Worm (Caenorhabditis elegans) whole organism, mixed stage, embryonic: ENCODE results near the gene F10D7.5.

ENCODE experiments used
- M03D4.4 ChIP-seq: sonication (generic microtip); optimal IDR thresholded peaks from 2 replicates; lab custom pipeline; 2017; ENCODE audit warnings: mild to moderate bottlenecking, missing genetic modification characterization, missing compliant biosample characterization
- bed-3 ChIP-seq: fragments of 200-800 bp; sonication (Bioruptor generic); optimal IDR thresholded peaks from 3 replicates; lab custom pipeline; 2018; ENCODE audit warnings: mild to moderate bottlenecking, missing genetic modification characterization, moderate library complexity, missing compliant biosample characterization
- blmp-1 ChIP-seq: fragments of 150-350 bp; optimal IDR thresholded peaks from 2 replicates; lab custom pipeline; 2014; ENCODE audit warnings: missing biosample characterization, missing genetic modification characterization
- ceh-39 ChIP-seq: fragments of 150-350 bp; optimal IDR thresholded peaks from 2 replicates; lab custom pipeline; 2014; ENCODE audit warnings: missing biosample characterization, missing genetic modification characterization
- ceh-43 ChIP-seq: fragments of 200-800 bp; sonication (Bioruptor generic); optimal IDR thresholded peaks from 2 replicates; lab custom pipeline; 2018; ENCODE audit warnings: mild to moderate bottlenecking, missing genetic modification characterization, moderate library complexity, missing compliant biosample characterization
- ceh-83 ChIP-seq: fragments of 200-800 bp; sonication (Bioruptor generic); optimal IDR thresholded peaks from 2 replicates; lab custom pipeline; 2018; ENCODE audit warnings: mild to moderate bottlenecking, missing genetic modification characterization, missing compliant biosample characterization
- ces-1 ChIP-seq: fragments of 150-350 bp; optimal IDR thresholded peaks from 2 replicates; lab custom pipeline; 2014; ENCODE audit warnings: missing biosample characterization, missing genetic modification reagents, missing genetic modification characterization
- cnd-1 ChIP-seq: fragments of 200-800 bp; sonication (Bioruptor generic); optimal IDR thresholded peaks from 2 replicates; lab custom pipeline; 2018; ENCODE audit warnings: mild to moderate bottlenecking, missing genetic modification characterization, missing compliant biosample characterization
- drap-1 ChIP-seq: fragments of 200-800 bp; sonication (Bioruptor generic); optimal IDR thresholded peaks from 3 replicates; lab custom pipeline; 2018; ENCODE audit warnings: mild to moderate bottlenecking, missing genetic modification characterization, missing compliant biosample characterization
- elt-3 ChIP-seq: fragments of 150-350 bp; optimal IDR thresholded peaks from 2 replicates; lab custom pipeline; 2014; ENCODE audit warnings: missing biosample characterization, missing genetic modification characterization
- flh-1 ChIP-seq: fragments of 200-800 bp; sonication (Bioruptor generic); optimal IDR thresholded peaks from 2 replicates; lab custom pipeline; 2018; ENCODE audit warnings: mild to moderate bottlenecking, missing genetic modification characterization, moderate library complexity, missing compliant biosample characterization
- ham-2 ChIP-seq: fragments of 200-800 bp; sonication (Bioruptor generic); optimal IDR thresholded peaks from 2 replicates; lab custom pipeline; 2018; ENCODE audit warnings: mild to moderate bottlenecking, missing genetic modification characterization, missing compliant biosample characterization
- hlh-1 ChIP-seq: fragments of 150-350 bp; optimal IDR thresholded peaks from 2 replicates; lab custom pipeline; 2014; ENCODE audit warnings: missing biosample characterization, missing genetic modification reagents, missing genetic modification characterization
- lin-13 ChIP-seq: fragments of 150-350 bp; optimal IDR thresholded peaks from 2 replicates; lab custom pipeline; 2014; ENCODE audit warnings: missing biosample characterization, missing genetic modification characterization
- lin-32 ChIP-seq: fragments of 200-800 bp; sonication (Bioruptor generic); optimal IDR thresholded peaks from 2 replicates; lab custom pipeline; 2018; ENCODE audit warnings: mild to moderate bottlenecking, missing genetic modification characterization, missing compliant biosample characterization
- lsy-2 ChIP-seq: fragments of 150-350 bp; optimal IDR thresholded peaks from 2 replicates; lab custom pipeline; 2014; ENCODE audit warnings: missing biosample characterization, missing genetic modification characterization
- mab-5 ChIP-seq: fragments of 150-350 bp; optimal IDR thresholded peaks from 2 replicates; lab custom pipeline; 2014; ENCODE audit warnings: missing biosample characterization, missing genetic modification characterization
- mep-1 ChIP-seq: fragments of 150-350 bp; optimal IDR thresholded peaks from 2 replicates; lab custom pipeline; 2017; ENCODE audit warnings: missing biosample characterization, missing genetic modification reagents, missing genetic modification characterization, inconsistent platforms
- nhr-12 ChIP-seq: fragments of 150-350 bp; optimal IDR thresholded peaks from 2 replicates; lab custom pipeline; 2014; ENCODE audit warnings: missing biosample characterization, missing genetic modification characterization
- nhr-2 ChIP-seq: fragments of 150-350 bp; optimal IDR thresholded peaks from 2 replicates; lab custom pipeline; 2014; ENCODE audit warnings: missing biosample characterization, missing genetic modification characterization
- nhr-237 ChIP-seq: fragments of 150-350 bp; optimal IDR thresholded peaks from 2 replicates; lab custom pipeline; 2014; ENCODE audit warnings: missing biosample characterization, missing genetic modification characterization
- nhr-28 ChIP-seq: fragments of 150-350 bp; optimal IDR thresholded peaks from 2 replicates; lab custom pipeline; 2014; ENCODE audit warnings: missing biosample characterization, missing genetic modification characterization
- nhr-76 ChIP-seq: sonication (generic microtip); optimal IDR thresholded peaks from 2 replicates; lab custom pipeline; 2017; ENCODE audit warnings: missing biosample characterization, missing genetic modification characterization
- pha-4 ChIP-seq: fragments of 150-350 bp; optimal IDR thresholded peaks from 2 replicates; lab custom pipeline; 2018; ENCODE audit warnings: missing biosample characterization, missing genetic modification reagents, missing genetic modification characterization
- snpc-4 ChIP-seq: fragments of 150-350 bp; optimal IDR thresholded peaks from 2 replicates; lab custom pipeline; 2014; ENCODE audit warnings: missing biosample characterization, missing genetic modification characterization
- sptf-1 ChIP-seq: sonication (generic microtip); optimal IDR thresholded peaks from 2 replicates; lab custom pipeline; 2017; ENCODE audit warnings: mild to moderate bottlenecking, missing genetic modification characterization, moderate library complexity, missing compliant biosample characterization
- tbx-8 ChIP-seq: fragments of 200-800 bp; sonication (Bioruptor generic); optimal IDR thresholded peaks from 2 replicates; lab custom pipeline; 2018; ENCODE audit warnings: mild to moderate bottlenecking, missing genetic modification characterization, moderate library complexity, missing compliant biosample characterization
- unc-120 ChIP-seq: sonication (generic microtip); optimal IDR thresholded peaks from 2 replicates; lab custom pipeline; 2017; ENCODE audit warnings: missing genetic modification characterization, missing compliant biosample characterization; ENCODE audit not compliant: poor library complexity, severe bottlenecking
- unc-39 ChIP-seq: fragments of 150-350 bp; optimal IDR thresholded peaks from 2 replicates; lab custom pipeline; 2014; ENCODE audit warnings: missing biosample characterization, missing genetic modification characterization
- unc-62 ChIP-seq: fragments of 150-350 bp; optimal IDR thresholded peaks from 2 replicates; lab custom pipeline; 2014; ENCODE audit warnings: missing biosample characterization, missing genetic modification reagents, missing genetic modification characterization
- zip-8 ChIP-seq: fragments of 150-350 bp; optimal IDR thresholded peaks from 2 replicates; lab custom pipeline; 2014; ENCODE audit warnings: missing biosample characterization, missing genetic modification characterization
- ztf-11 ChIP-seq: fragments of 150-350 bp; optimal IDR thresholded peaks from 2 replicates; lab custom pipeline; 2014; ENCODE audit warnings: missing biosample characterization, missing genetic modification characterization

Gene F10D7.5

ce11 chrX:17427778-17428177 is 36.4 kb upstream of the F10D7.5 start:
- TF ChIP-seq nhr-28 (tag; lab: Kevin White, UChicago) (no peak), nhr-12 (tag; lab: Kevin White, UChicago) (no peak)

- TF ChIP-seq M03D4.4 (no peak), sptf-1 (no peak), unc-39 (tag; lab: Kevin White, UChicago) (no peak), ceh-83 (GFP tag; lab: Kevin White, UChicago) (no peak), blmp-1 (tag; lab: Kevin White, UChicago) (no peak), unc-62 (no peak), mab-5 (tag; lab: Kevin White, UChicago) (no peak), mep-1 (tag; lab: Kevin White, UChicago) (no peak), nhr-12 (tag; lab: Kevin White, UChicago) (no peak), lin-13 (tag; lab: Kevin White, UChicago) (no peak), hlh-1 (tag; lab: Kevin White, UChicago) (no peak), unc-120 (no peak), bed-3 (GFP tag; lab: Kevin White, UChicago) (no peak), snpc-4 (tag; lab: Kevin White, UChicago) (no peak), ceh-39 (tag; lab: Kevin White, UChicago) (no peak), pha-4 (tag; lab: Kevin White, UChicago) (no peak), zip-8 (tag; lab: Kevin White, UChicago) (no peak), tbx-8 (GFP tag; lab: Kevin White, UChicago) (no peak), cnd-1 (no peak), nhr-2 (tag; lab: Kevin White, UChicago) (no peak)
Measured at ce11 chrX:17426712-17427111, 35.3 kb upstream of the F10D7.5 start.

ce11 chrX:17424595-17424913 is 33.1 kb upstream of the F10D7.5 start:
- no peak for TF ChIP-seq bed-3 (GFP tag; lab: Kevin White, UChicago)
- TF ChIP-seq pha-4 (tag; lab: Kevin White, UChicago), result no peak
- TF ChIP-seq mab-5 (tag; lab: Kevin White, UChicago), result no peak
- TF ChIP-seq zip-8 (tag; lab: Kevin White, UChicago), result no peak
- no peak for TF ChIP-seq M03D4.4
- no peak for TF ChIP-seq lin-32 (GFP tag; lab: Kevin White, UChicago)
- no peak for TF ChIP-seq unc-39 (tag; lab: Kevin White, UChicago)
- no peak for TF ChIP-seq lsy-2
- TF ChIP-seq sptf-1, result no peak
- TF ChIP-seq unc-62, result no peak
- no peak for TF ChIP-seq ztf-11 (tag; lab: Kevin White, UChicago)
- TF ChIP-seq ces-1, result no peak
- no peak for TF ChIP-seq flh-1 (GFP tag; lab: Kevin White, UChicago)
- no peak for TF ChIP-seq ham-2
- TF ChIP-seq nhr-237 (tag; lab: Kevin White, UChicago), result no peak
- TF ChIP-seq ceh-39 (tag; lab: Kevin White, UChicago), result no peak
- no peak for TF ChIP-seq ceh-83 (GFP tag; lab: Kevin White, UChicago)
- no peak for TF ChIP-seq nhr-2 (tag; lab: Kevin White, UChicago)
- no peak for TF ChIP-seq drap-1 (GFP tag; lab: Kevin White, UChicago)
- no peak for TF ChIP-seq snpc-4 (tag; lab: Kevin White, UChicago)

- TF ChIP-seq mep-1 (tag; lab: Kevin White, UChicago) (no peak), flh-1 (GFP tag; lab: Kevin White, UChicago) (no peak), mab-5 (tag; lab: Kevin White, UChicago) (no peak), pha-4 (tag; lab: Kevin White, UChicago) (no peak), bed-3 (GFP tag; lab: Kevin White, UChicago) (no peak), zip-8 (tag; lab: Kevin White, UChicago) (no peak)
Measured at ce11 chrX:17423894-17424594, 32.6 kb upstream of the F10D7.5 start.

- TF ChIP-seq flh-1 (GFP tag; lab: Kevin White, UChicago), result no peak
Measured at ce11 chrX:17422593-17422992, 31.2 kb upstream of the F10D7.5 start.

- TF ChIP-seq cnd-1 (no peak), lin-13 (tag; lab: Kevin White, UChicago) (no peak), flh-1 (GFP tag; lab: Kevin White, UChicago) (no peak), zip-8 (tag; lab: Kevin White, UChicago) (no peak), tbx-8 (GFP tag; lab: Kevin White, UChicago) (no peak), nhr-2 (tag; lab: Kevin White, UChicago) (no peak), unc-120 (no peak), ceh-43 (GFP tag; lab: Kevin White, UChicago) (no peak), bed-3 (GFP tag; lab: Kevin White, UChicago) (no peak), ceh-83 (GFP tag; lab: Kevin White, UChicago) (no peak), snpc-4 (tag; lab: Kevin White, UChicago) (no peak), M03D4.4 (no peak), ces-1 (no peak), nhr-76 (tag; lab: Kevin White, UChicago) (no peak), ztf-11 (tag; lab: Kevin White, UChicago) (no peak), elt-3 (no peak), ceh-39 (tag; lab: Kevin White, UChicago) (no peak)
Measured at ce11 chrX:17421532-17422078, 30.2 kb upstream of the F10D7.5 start, which contains the start of gene osm-11. Gene osm-11, minus strand, starts transcription at chrX:17421582.
